Fruit fly (Drosophila melanogaster) Kc167 (cell line): Measurements from ENCODE around the gene Smug.

Experiments used
- Myc ChIP-seq: fragments of >200 bp; optimal IDR thresholded peaks from 2 replicates; lab custom pipeline; 2017; ENCODE audit warnings: missing external identifiers
- Sin3A ChIP-seq: fragments of >200 bp; optimal IDR thresholded peaks from 2 replicates; lab custom pipeline; 2018; ENCODE audit warnings: missing external identifiers
- h ChIP-seq: fragments of >200 bp; optimal IDR thresholded peaks from 3 replicates; lab custom pipeline; 2018; ENCODE audit warnings: missing external identifiers
- insv ChIP-seq: fragments of >200 bp; optimal IDR thresholded peaks from 3 replicates; lab custom pipeline; 2018; ENCODE audit warnings: missing external identifiers
- psq ChIP-seq: fragments of >200 bp; optimal IDR thresholded peaks from 2 replicates; lab custom pipeline; 2017; ENCODE audit warnings: missing external identifiers

- TF ChIP-seq Myc (lab: Kevin White, UChicago) (no peak), psq (lab: Kevin White, UChicago) (no peak), h (no peak), Sin3A (no peak), insv (lab: Kevin White, UChicago) (no peak)
These were observed 16.5 kb upstream of the Smug start, which contains the start of gene CG31267 for dm6 chr3R:17133897-17134296.
